Worm (Caenorhabditis elegans) whole organism, L4 larva: ENCODE measurements around the gene zmp-3.

ENCODE experiments used
- D1046.2 ChIP-seq: fragments of 200-800 bp; sonication (Bioruptor generic); IDR thresholded peaks from 2 replicates; pipeline ENCODE4 v1.3.6; 2022; ENCODE audit warnings: missing genetic modification characterization, missing compliant biosample characterization
- R02D3.7 ChIP-seq: fragments of 150-350 bp; sonication (generic microtip); optimal IDR thresholded peaks from 3 replicates; lab custom pipeline; 2014; ENCODE audit warnings: missing biosample characterization, missing genetic modification characterization
- Y75B8A.6 ChIP-seq: fragments of 200-800 bp; sonication (Bioruptor generic); IDR thresholded peaks from 2 replicates; pipeline ENCODE4 v1.3.6; 2022; ENCODE audit warnings: missing genetic modification reagents, missing genetic modification characterization, missing compliant biosample characterization
- hif-1 ChIP-seq, 2 experiments: sonication (generic microtip); optimal IDR thresholded peaks; 2 replicates each; lab custom pipeline; 2016 to 2017; ENCODE audit warnings: missing compliant biosample characterization in 2 of 2, missing genetic modification characterization in 2 of 2, missing genetic modification reagents in 2 of 2, missing genotype in 2 of 2, mild to moderate bottlenecking in 1 of 2
- mdl-1 ChIP-seq, 2 experiments: fragments of 150-350 bp in 1 of 2; sonication (generic microtip) in 1 of 2; optimal IDR thresholded peaks; 2 replicates each; lab custom pipeline; 2014 to 2017; ENCODE audit warnings: missing biosample characterization in 2 of 2, missing genetic modification characterization in 2 of 2
- nhr-237 ChIP-seq: sonication (generic microtip); optimal IDR thresholded peaks from 2 replicates; lab custom pipeline; 2017; ENCODE audit warnings: missing biosample characterization, missing genetic modification characterization
- nhr-25 ChIP-seq: sonication (generic microtip); optimal IDR thresholded peaks from 2 replicates; lab custom pipeline; 2017; ENCODE audit warnings: missing genetic modification characterization, mild to moderate bottlenecking, missing compliant biosample characterization, antibody characterized with exemption, moderate library complexity, borderline replicate concordance; ENCODE audit not compliant: insufficient read depth
- nhr-76 ChIP-seq: fragments of 150-350 bp; optimal IDR thresholded peaks from 2 replicates; lab custom pipeline; 2014; ENCODE audit warnings: missing biosample characterization, missing genetic modification characterization
- spr-3 ChIP-seq: fragments of 200-800 bp; sonication (Bioruptor generic); optimal IDR thresholded peaks from 2 replicates; lab custom pipeline; 2018; ENCODE audit warnings: mild to moderate bottlenecking, missing genetic modification characterization, missing compliant biosample characterization
- unc-130 ChIP-seq: sonication (generic microtip); optimal IDR thresholded peaks from 2 replicates; lab custom pipeline; 2016; ENCODE audit warnings: missing genetic modification reagents, missing genetic modification characterization, missing compliant biosample characterization
- ztf-11 ChIP-seq: fragments of 150-350 bp; optimal IDR thresholded peaks from 2 replicates; lab custom pipeline; 2014; ENCODE audit warnings: missing biosample characterization, missing genetic modification characterization

DNA sequence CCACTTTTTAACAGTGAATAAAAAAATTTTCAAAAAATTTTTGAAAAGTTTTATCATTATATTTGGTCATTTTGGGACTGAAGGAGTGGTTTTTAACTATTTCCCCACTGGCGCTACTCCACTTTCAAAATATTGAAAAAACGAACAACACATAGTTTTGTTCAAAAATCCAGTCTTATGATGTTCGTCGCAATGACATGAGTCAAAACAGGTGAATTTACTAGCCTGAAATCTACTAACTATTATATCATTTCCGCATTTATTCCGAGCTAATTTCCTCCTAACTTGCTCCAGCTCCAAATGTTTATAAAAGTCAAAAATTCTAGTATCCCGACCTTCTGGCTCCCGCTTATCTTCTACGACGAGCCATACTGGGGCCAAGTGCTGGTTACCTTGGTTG is 25.0 kb downstream of the zmp-3 start, which contains the start of gene sre-24:
- TF ChIP-seq unc-130 (GFP tag; lab: Kevin White, UChicago), result no peak
- no peak for TF ChIP-seq nhr-25 (tag; lab: Kevin White, UChicago)
- TF ChIP-seq nhr-237 (tag; lab: Kevin White, UChicago), result no peak
- TF ChIP-seq D1046.2 (GFP tag; lab: Robert Waterston, UW), result no peak
- TF ChIP-seq Y75B8A.6 (GFP tag; lab: Robert Waterston, UW), result no peak
- no peak for TF ChIP-seq nhr-76
- no peak for TF ChIP-seq ztf-11 (tag; lab: Kevin White, UChicago)
- TF ChIP-seq R02D3.7 (tag; lab: Kevin White, UChicago), result no peak
- no peak for TF ChIP-seq hif-1 (tag; optimal IDR thresholded peaks at IDR 0.05; lab: Kevin White, UChicago)
- TF ChIP-seq mdl-1 (tag; optimal IDR thresholded peaks at IDR 0.05; lab: Kevin White, UChicago), result no peak
- TF ChIP-seq spr-3 (GFP tag; lab: Kevin White, UChicago), result no peak
